Worm (Caenorhabditis elegans): ENCODE results near the gene ZC477.2.

DNA sequence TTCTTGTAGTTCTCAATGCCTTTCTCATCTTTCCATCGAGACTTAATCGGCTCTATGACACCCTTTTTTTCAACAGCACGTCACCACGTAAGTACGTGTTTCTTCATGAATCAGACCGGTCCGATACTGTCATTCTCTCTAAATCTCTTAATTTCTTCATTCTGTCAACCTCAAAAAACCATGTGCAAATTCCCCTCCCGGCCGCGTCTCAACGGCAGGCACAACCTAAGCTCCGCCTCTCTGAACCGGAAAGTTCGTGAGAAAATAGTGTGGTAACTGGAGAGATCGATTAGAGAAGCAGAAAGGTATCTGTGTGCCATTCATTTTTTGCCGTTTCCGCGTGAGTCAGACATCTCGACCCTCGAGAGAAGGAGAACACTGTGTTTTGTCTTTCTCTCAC is 6.6 kb downstream of the ZC477.2 start, which contains the start of gene nas-8:
- TF ChIP-seq ama-1 (optimal IDR thresholded peaks at IDR 0.05) (no peak), F13C5.2 (tag; optimal IDR thresholded peaks at IDR 0.05) (no peak), hmg-4 (GFP tag; optimal IDR thresholded peaks at IDR 0.05) (no peak), aly-1 (tag; optimal IDR thresholded peaks at IDR 0.05) (no peak), flt-1 (GFP tag; IDR thresholded peaks at IDR 0.05) (no peak)

Measured in whole organism, early embryonic.